Worm (Caenorhabditis elegans) whole organism, L3 larva: Measurements from ENCODE around the gene trap-4.
A peak's percentile ranks its signal among the peaks of the same experiment; 100 is the strongest.

Experiments used
- R02D3.7 ChIP-seq: fragments of 150-350 bp; optimal IDR thresholded peaks from 2 replicates; lab custom pipeline; 2014; ENCODE audit warnings: missing biosample characterization, missing genetic modification characterization
- ZK546.5 ChIP-seq: sonication (generic microtip); optimal IDR thresholded peaks from 2 replicates; lab custom pipeline; 2017; ENCODE audit warnings: missing biosample characterization, missing genetic modification characterization
- aly-2 ChIP-seq: fragments of 150-350 bp; optimal IDR thresholded peaks from 2 replicates; lab custom pipeline; 2014; ENCODE audit warnings: missing biosample characterization, missing genetic modification characterization
- ceh-16 ChIP-seq: sonication (generic microtip); optimal IDR thresholded peaks from 2 replicates; lab custom pipeline; 2017; ENCODE audit warnings: missing biosample characterization, missing genetic modification characterization
- ceh-28 ChIP-seq: fragments of 150-350 bp; optimal IDR thresholded peaks from 2 replicates; lab custom pipeline; 2014; ENCODE audit warnings: missing biosample characterization, missing genetic modification reagents, missing genetic modification characterization
- ceh-82 ChIP-seq: fragments of 150-350 bp; optimal IDR thresholded peaks from 2 replicates; lab custom pipeline; 2014; ENCODE audit warnings: missing biosample characterization, missing genetic modification characterization
- ceh-9 ChIP-seq: sonication (generic microtip); optimal IDR thresholded peaks from 2 replicates; lab custom pipeline; 2018; ENCODE audit warnings: missing biosample characterization, missing genetic modification characterization
- egl-27 ChIP-seq: sonication (generic microtip); optimal IDR thresholded peaks from 4 replicates; lab custom pipeline; 2017; ENCODE audit warnings: missing biosample characterization, missing genetic modification reagents, missing genetic modification characterization
- elt-2 ChIP-seq: sonication (generic microtip); optimal IDR thresholded peaks from 2 replicates; lab custom pipeline; 2016; ENCODE audit warnings: missing genetic modification reagents, mild to moderate bottlenecking, missing genetic modification characterization, missing compliant biosample characterization
- elt-3 ChIP-seq, 3 experiments: fragments of 150-350 bp in 1 of 3; sonication (generic microtip) in 2 of 3; optimal IDR thresholded peaks; 2 replicates in 2 of 3; 4 replicates in 1 of 3; lab custom pipeline; 2014 to 2017; ENCODE audit warnings: missing biosample characterization in 3 of 3, missing genetic modification characterization in 3 of 3
- eor-1 ChIP-seq, 2 experiments: fragments of 150-350 bp; optimal IDR thresholded peaks; 2 replicates each; lab custom pipeline; 2014 to 2018; ENCODE audit warnings: missing biosample characterization in 2 of 2, missing genetic modification characterization in 2 of 2
- fkh-10 ChIP-seq: sonication (generic microtip); optimal IDR thresholded peaks from 2 replicates; lab custom pipeline; 2017; ENCODE audit warnings: missing biosample characterization, missing genetic modification reagents, missing genetic modification characterization
- fkh-2 ChIP-seq: fragments of 150-350 bp; optimal IDR thresholded peaks from 2 replicates; lab custom pipeline; 2014; ENCODE audit warnings: missing biosample characterization, missing genetic modification reagents, missing genetic modification characterization
- fos-1 ChIP-seq: fragments of 150-350 bp; optimal IDR thresholded peaks from 2 replicates; lab custom pipeline; 2014; ENCODE audit warnings: missing biosample characterization, missing genetic modification characterization
- hmg-11 ChIP-seq: sonication (generic microtip); optimal IDR thresholded peaks from 2 replicates; lab custom pipeline; 2016; ENCODE audit warnings: missing genetic modification characterization, missing compliant biosample characterization
- lin-15B ChIP-seq: fragments of 150-350 bp; optimal IDR thresholded peaks from 2 replicates; lab custom pipeline; 2014; ENCODE audit warnings: missing biosample characterization, missing genetic modification characterization
- lin-39 ChIP-seq: fragments of 150-350 bp; optimal IDR thresholded peaks from 2 replicates; lab custom pipeline; 2018; ENCODE audit warnings: missing biosample characterization, missing genetic modification reagents, missing genetic modification characterization
- lsy-12 ChIP-seq: sonication (generic microtip); optimal IDR thresholded peaks from 2 replicates; lab custom pipeline; 2016; ENCODE audit warnings: mild to moderate bottlenecking, missing genetic modification characterization, missing compliant biosample characterization
- mdl-1 ChIP-seq: fragments of 150-350 bp; optimal IDR thresholded peaks from 2 replicates; lab custom pipeline; 2014; ENCODE audit warnings: missing biosample characterization, missing genetic modification characterization
- mml-1 ChIP-seq: fragments of 150-350 bp; sonication (generic microtip); optimal IDR thresholded peaks from 3 replicates; lab custom pipeline; 2014; ENCODE audit warnings: missing biosample characterization, missing genetic modification characterization
- nfya-1 ChIP-seq: sonication (generic microtip); optimal IDR thresholded peaks from 2 replicates; lab custom pipeline; 2017; ENCODE audit warnings: missing genetic modification characterization, mild to moderate bottlenecking, missing compliant biosample characterization, antibody characterized with exemption, moderate library complexity; ENCODE audit not compliant: insufficient read depth
- nhr-23 ChIP-seq: fragments of 150-350 bp; optimal IDR thresholded peaks from 2 replicates; lab custom pipeline; 2014; ENCODE audit warnings: missing biosample characterization, missing genetic modification reagents, missing genetic modification characterization
- nhr-25 ChIP-seq: sonication (generic microtip); optimal IDR thresholded peaks from 2 replicates; lab custom pipeline; 2017; ENCODE audit warnings: missing biosample characterization, missing genetic modification characterization
- nhr-43 ChIP-seq: sonication (generic microtip); optimal IDR thresholded peaks from 2 replicates; lab custom pipeline; 2016; ENCODE audit warnings: mild to moderate bottlenecking, missing genetic modification characterization, missing compliant biosample characterization; ENCODE audit not compliant: poor library complexity, severe bottlenecking
- nhr-67 ChIP-seq: fragments of 150-350 bp; optimal IDR thresholded peaks from 2 replicates; lab custom pipeline; 2014; ENCODE audit warnings: missing biosample characterization, missing genetic modification characterization
- nhr-76 ChIP-seq: fragments of 150-350 bp; sonication (generic microtip); optimal IDR thresholded peaks from 5 replicates; lab custom pipeline; 2014; ENCODE audit warnings: missing biosample characterization, missing genetic modification characterization
- nhr-77 ChIP-seq: fragments of 150-350 bp; optimal IDR thresholded peaks from 2 replicates; lab custom pipeline; 2014; ENCODE audit warnings: missing biosample characterization, missing genetic modification characterization
- pha-4 ChIP-seq: fragments of 150-350 bp; optimal IDR thresholded peaks from 2 replicates; lab custom pipeline; 2014; ENCODE audit warnings: missing biosample characterization, missing genetic modification reagents, missing genetic modification characterization
- pqm-1 ChIP-seq: fragments of 150-350 bp; optimal IDR thresholded peaks from 2 replicates; lab custom pipeline; 2017; ENCODE audit warnings: missing biosample characterization, missing genetic modification characterization, inconsistent platforms
- sea-2 ChIP-seq: fragments of 150-350 bp; sonication (generic microtip); optimal IDR thresholded peaks from 4 replicates; lab custom pipeline; 2014; ENCODE audit warnings: missing biosample characterization, missing genetic modification reagents, missing genetic modification characterization
- skn-1 ChIP-seq: fragments of 150-350 bp; optimal IDR thresholded peaks from 2 replicates; lab custom pipeline; 2014; ENCODE audit warnings: missing biosample characterization, missing genetic modification characterization
- snpc-4 ChIP-seq: fragments of 150-350 bp; optimal IDR thresholded peaks from 2 replicates; lab custom pipeline; 2014; ENCODE audit warnings: missing biosample characterization, missing genetic modification characterization
- tbx-2 ChIP-seq: sonication (generic microtip); optimal IDR thresholded peaks from 2 replicates; lab custom pipeline; 2016; ENCODE audit warnings: mild to moderate bottlenecking, missing genetic modification characterization, missing compliant biosample characterization
- unc-39 ChIP-seq: sonication (generic microtip); optimal IDR thresholded peaks from 4 replicates; lab custom pipeline; 2017; ENCODE audit warnings: missing biosample characterization, missing genetic modification characterization
- unc-62 ChIP-seq: fragments of 150-350 bp; sonication (generic microtip); optimal IDR thresholded peaks from 4 replicates; lab custom pipeline; 2014; ENCODE audit warnings: missing biosample characterization, missing genetic modification reagents, missing genetic modification characterization
- ztf-4 ChIP-seq: fragments of 150-350 bp; optimal IDR thresholded peaks from 2 replicates; lab custom pipeline; 2014; ENCODE audit warnings: missing biosample characterization, missing genetic modification characterization

trap-4 gene

ce11 chrIII:11920187-11920785 is at the start of gene trap-4, which contains the start of gene ccf-1:
TSS of gene trap-4 (plus strand) at chrIII:11920735.
TSS of gene ccf-1 (minus strand) at chrIII:11920237.
- peak; percentile 14 for TF ChIP-seq pqm-1 (tag; lab: Kevin White, UChicago)
- TF ChIP-seq nhr-43 (tag; lab: Kevin White, UChicago), result no peak
- TF ChIP-seq lin-39 (tag; lab: Kevin White, UChicago), result peak; percentile 35
- peak; percentile 89 for TF ChIP-seq nfya-1 (tag; lab: Kevin White, UChicago)
- no peak for TF ChIP-seq ZK546.5
- TF ChIP-seq skn-1 (tag; lab: Kevin White, UChicago), result no peak
- TF ChIP-seq nhr-76 (tag; lab: Kevin White, UChicago), result no peak
- TF ChIP-seq nhr-25 (tag; lab: Kevin White, UChicago), result peak; percentile 66
- TF ChIP-seq unc-39 (tag; lab: Kevin White, UChicago), result no peak
- peak; percentile 61 for TF ChIP-seq nhr-23
- TF ChIP-seq mml-1, result no peak
- TF ChIP-seq mdl-1 (tag; lab: Kevin White, UChicago), result no peak
- no peak for TF ChIP-seq ceh-16 (tag; lab: Kevin White, UChicago)
- no peak for TF ChIP-seq unc-62 (GFP tag; lab: Kevin White, UChicago)
- no peak for TF ChIP-seq tbx-2 (tag; lab: Kevin White, UChicago)
- TF ChIP-seq elt-2, result peak; percentile 26
- TF ChIP-seq pha-4, result peak; percentile 76
- TF ChIP-seq ztf-4 (tag; lab: Kevin White, UChicago), result no peak
- no peak for TF ChIP-seq sea-2 (GFP tag; lab: Kevin White, UChicago)
- TF ChIP-seq lsy-12 (tag; lab: Kevin White, UChicago), result no peak
- no peak for TF ChIP-seq ceh-9 (tag; lab: Kevin White, UChicago)
- peak; percentile 66 for TF ChIP-seq ceh-28 (tag; lab: Kevin White, UChicago)
- TF ChIP-seq R02D3.7 (tag; lab: Kevin White, UChicago), result peak; percentile 1
- TF ChIP-seq elt-3 (tag; optimal IDR thresholded peaks at IDR 0.05; lab: Kevin White, UChicago), result no peak
- TF ChIP-seq hmg-11 (tag; lab: Kevin White, UChicago), result peak; percentile 22
- TF ChIP-seq aly-2 (tag; lab: Kevin White, UChicago), result no peak
- peak; percentile 76 for TF ChIP-seq lin-15B (tag; lab: Kevin White, UChicago)
- peak; percentile 54 for TF ChIP-seq snpc-4 (tag; lab: Kevin White, UChicago)
- TF ChIP-seq eor-1 (tag; optimal IDR thresholded peaks at IDR 0.05; lab: Kevin White, UChicago), result no peak
- TF ChIP-seq ceh-82 (tag; lab: Kevin White, UChicago), result no peak

ce11 chrIII:11871617-11872016 is 48.9 kb upstream of the trap-4 start:
- TF ChIP-seq fkh-10 (no peak), sea-2 (GFP tag; lab: Kevin White, UChicago) (no peak), eor-1 (tag; optimal IDR thresholded peaks at IDR 0.05; lab: Kevin White, UChicago) (no peak), elt-3 (tag; optimal IDR thresholded peaks at IDR 0.05; lab: Kevin White, UChicago) (no peak), nhr-77 (no peak), skn-1 (tag; lab: Kevin White, UChicago) (no peak), ceh-28 (tag; lab: Kevin White, UChicago) (no peak), mml-1 (no peak), egl-27 (tag; lab: Kevin White, UChicago) (no peak)

ce11 chrIII:11874242-11874641 is 46.3 kb upstream of the trap-4 start:
- TF ChIP-seq fkh-2 (tag; lab: Kevin White, UChicago) (no peak), lin-39 (tag; lab: Kevin White, UChicago) (no peak), nhr-67 (tag; lab: Kevin White, UChicago) (no peak), sea-2 (GFP tag; lab: Kevin White, UChicago) (no peak), ceh-28 (tag; lab: Kevin White, UChicago) (no peak), lsy-12 (tag; lab: Kevin White, UChicago) (no peak), fos-1 (tag; lab: Kevin White, UChicago) (no peak), ceh-16 (tag; lab: Kevin White, UChicago) (no peak), mml-1 (no peak), pha-4 (no peak)
- TF ChIP-seq, all 47 proteins: peak for 0
